Worm (Caenorhabditis elegans) whole organism, L4/young adult: ENCODE results near the gene F14F9.6.

ENCODE experiments used
- dao-5 ChIP-seq: sonication (generic microtip); optimal IDR thresholded peaks from 2 replicates; lab custom pipeline; 2016; ENCODE audit warnings: missing genotype, missing genetic modification characterization, moderate library complexity, missing compliant biosample characterization
- him-1 ChIP-seq: sonication (generic microtip); optimal IDR thresholded peaks from 2 replicates; lab custom pipeline; 2016; ENCODE audit warnings: missing genotype, missing genetic modification reagents, missing genetic modification characterization, missing compliant biosample characterization

- TF ChIP-seq him-1 (tag; lab: Kevin White, UChicago) (no peak), dao-5 (tag; lab: Kevin White, UChicago) (no peak)
These were observed 8.4 kb downstream of the F14F9.6 start, which contains the start of gene F14F9.3 for ce11 chrV:5137919-5138318.
